Worm (Caenorhabditis elegans): ENCODE results near the gene T05C12.4.

The T05C12.4 gene

ce11 chrII:8185016-8185493 lies 4.9 kb upstream of the T05C12.4 start, which contains the start of the genes mig-5 and cct-1 (continued):
- TF ChIP-seq Y48G9A.11 (GFP tag; IDR thresholded peaks at IDR 0.05), result peak; percentile 58
- peak; percentile 66 for TF ChIP-seq egl-43 (GFP tag; IDR thresholded peaks at IDR 0.05)
- peak; percentile 2 for TF ChIP-seq nhr-76 (tag; optimal IDR thresholded peaks at IDR 0.05)
- peak; percentile 97 for TF ChIP-seq fkh-10 (GFP tag; optimal IDR thresholded peaks at IDR 0.05)
- TF ChIP-seq lin-39 (tag; optimal IDR thresholded peaks at IDR 0.05), result peak; percentile 83
- no peak for TF ChIP-seq attf-4 (tag; optimal IDR thresholded peaks at IDR 0.05)
- peak; percentile 92 for TF ChIP-seq duxl-1 (tag; optimal IDR thresholded peaks at IDR 0.05; ENCODE audit: poor library complexity)
- TF ChIP-seq D1046.2 (GFP tag; IDR thresholded peaks at IDR 0.05), result no peak
- TF ChIP-seq set-16 (GFP tag; IDR thresholded peaks at IDR 0.05), result no peak
- TF ChIP-seq hlh-11 (tag; optimal IDR thresholded peaks at IDR 0.05), result peak; percentile 94
- no peak for TF ChIP-seq R02D3.7 (tag; optimal IDR thresholded peaks at IDR 0.05)
- peak; percentile 93 for TF ChIP-seq nhr-25 (tag; optimal IDR thresholded peaks at IDR 0.05; ENCODE audit: borderline replicate concordance, insufficient read depth)
- peak; percentile 85 for TF ChIP-seq lin-1 (GFP tag; IDR thresholded peaks at IDR 0.05)
- TF ChIP-seq nhr-10 (tag; optimal IDR thresholded peaks at IDR 0.05), result peak; percentile 88
- TF ChIP-seq madf-9 (GFP tag; conservative IDR thresholded peaks at IDR 0.05), result no peak
- TF ChIP-seq tra-1 (GFP tag; IDR thresholded peaks at IDR 0.05), result peak; percentile 91
- TF ChIP-seq lin-29 (GFP tag; IDR thresholded peaks at IDR 0.05), result peak; percentile 73
- TF ChIP-seq hif-1 (tag; optimal IDR thresholded peaks at IDR 0.05), result peak in 1 of 2 experiments; percentile 67
- peak; percentile 100 for TF ChIP-seq lin-38 (GFP tag; IDR thresholded peaks at IDR 0.05)
- peak; percentile 87 for TF ChIP-seq zag-1 (tag; optimal IDR thresholded peaks at IDR 0.05)
- peak; percentile 93 for TF ChIP-seq arid-1 (GFP tag; conservative IDR thresholded peaks at IDR 0.05)
- no peak for TF ChIP-seq ZK337.2 (GFP tag; IDR thresholded peaks at IDR 0.05)
- peak; percentile 98 for TF ChIP-seq hmg-1.1 (GFP tag; IDR thresholded peaks at IDR 0.05)
- peak; percentile 78; the same call in 1 of the 2 replicates for TF ChIP-seq nhr-42 (GFP tag; IDR thresholded peaks at IDR 0.05)

ce11 chrII:8181437-8181836 lies 1.3 kb upstream of the T05C12.4 start, which contains the start of gene dylt-3:
Gene dylt-3, plus strand, starts transcription at chrII:8181737.
- no peak for TF ChIP-seq nhr-10 (tag; optimal IDR thresholded peaks at IDR 0.05)
- TF ChIP-seq zip-2 (tag; optimal IDR thresholded peaks at IDR 0.05), result no peak
- TF ChIP-seq D1046.2 (GFP tag; IDR thresholded peaks at IDR 0.05), result no peak

- TF ChIP-seq lin-1 (GFP tag; IDR thresholded peaks at IDR 0.05) (no peak), tra-1 (GFP tag; IDR thresholded peaks at IDR 0.05) (no peak), ceh-28 (tag; optimal IDR thresholded peaks at IDR 0.05) (no peak), unc-62 (GFP tag; optimal IDR thresholded peaks at IDR 0.05 in 1 of 2) (peak in 1 of 2 experiments; percentile 91), unc-62 (tag; optimal IDR thresholded peaks at IDR 0.05) (no peak), zip-11 (GFP tag; IDR thresholded peaks at IDR 0.05) (no peak), ceh-44 (GFP tag; IDR thresholded peaks at IDR 0.05) (no peak)
Observed at ce11 chrII:8178614-8179013, 1.6 kb downstream of the T05C12.4 start.

- TF ChIP-seq spr-1 (tag; optimal IDR thresholded peaks at IDR 0.05) (no peak), F26F4.8 (GFP tag; conservative IDR thresholded peaks at IDR 0.05) (no peak), set-16 (GFP tag; IDR thresholded peaks at IDR 0.05) (no peak), lin-1 (GFP tag; IDR thresholded peaks at IDR 0.05) (no peak), snpc-1.2 (GFP tag; IDR thresholded peaks at IDR 0.05) (no peak), hif-1 (tag; optimal IDR thresholded peaks at IDR 0.05) (no peak), mxl-3 (GFP tag; optimal IDR thresholded peaks at IDR 0.05) (no peak), lin-15B (tag; optimal IDR thresholded peaks at IDR 0.05) (no peak), egl-43 (GFP tag; IDR thresholded peaks at IDR 0.05) (no peak), nhr-6 (tag; optimal IDR thresholded peaks at IDR 0.05) (no peak), daf-12 (tag; optimal IDR thresholded peaks at IDR 0.05) (no peak), ama-1 (optimal IDR thresholded peaks at IDR 0.05) (no peak), tra-1 (GFP tag; IDR thresholded peaks at IDR 0.05) (no peak), ceh-28 (tag; optimal IDR thresholded peaks at IDR 0.05) (no peak), ctbp-1 (GFP tag; IDR thresholded peaks at IDR 0.05) (no peak), cey-2 (tag; optimal IDR thresholded peaks at IDR 0.05; ENCODE audit: borderline replicate concordance, insufficient read depth) (no peak), lir-3 (tag; optimal IDR thresholded peaks at IDR 0.05) (no peak), ceh-32 (tag; optimal IDR thresholded peaks at IDR 0.05; ENCODE audit: poor library complexity) (no peak), zag-1 (tag; optimal IDR thresholded peaks at IDR 0.05) (no peak)
Observed at ce11 chrII:8177095-8177494, 3.1 kb downstream of the T05C12.4 start, which contains the start of gene acr-14. Gene acr-14, minus strand, starts transcription at chrII:8177195.
